Worm (Caenorhabditis elegans) whole organism, early embryonic: Measurements from ENCODE around the gene snt-2.

ENCODE experiments used
- B0310.2 ChIP-seq: sonication (generic microtip); optimal IDR thresholded peaks from 2 replicates; lab custom pipeline; 2016; ENCODE audit warnings: mild to moderate bottlenecking, missing genetic modification characterization, missing compliant biosample characterization
- F13C5.2 ChIP-seq: sonication (generic microtip); optimal IDR thresholded peaks from 2 replicates; lab custom pipeline; 2017; ENCODE audit warnings: mild to moderate bottlenecking, missing genetic modification characterization, inconsistent platforms, missing compliant biosample characterization
- aly-1 ChIP-seq: sonication (generic microtip); optimal IDR thresholded peaks from 2 replicates; lab custom pipeline; 2016; ENCODE audit warnings: missing genetic modification characterization, missing compliant biosample characterization
- ama-1 ChIP-seq: fragments of 150-350 bp; optimal IDR thresholded peaks from 2 replicates; lab custom pipeline; 2014
- ceh-13 ChIP-seq: fragments of 200-800 bp; sonication (Bioruptor generic); optimal IDR thresholded peaks from 2 replicates; lab custom pipeline; 2018; ENCODE audit warnings: mild to moderate bottlenecking, missing genetic modification characterization, missing compliant biosample characterization
- ceh-36 ChIP-seq: sonication (generic microtip); optimal IDR thresholded peaks from 2 replicates; lab custom pipeline; 2016; ENCODE audit warnings: missing genetic modification characterization, inconsistent platforms, missing compliant biosample characterization
- ets-7 ChIP-seq: sonication (generic microtip); optimal IDR thresholded peaks from 2 replicates; lab custom pipeline; 2016; ENCODE audit warnings: missing genotype, missing genetic modification characterization, missing compliant biosample characterization
- flt-1 ChIP-seq: fragments of 200-800 bp; sonication (Bioruptor generic); IDR thresholded peaks from 2 replicates; pipeline ENCODE4 v1.3.6; 2022; ENCODE audit warnings: missing genetic modification characterization, missing compliant biosample characterization
- hmg-4 ChIP-seq: fragments of 200-800 bp; sonication (Bioruptor generic); optimal IDR thresholded peaks from 2 replicates; lab custom pipeline; 2018; ENCODE audit warnings: mild to moderate bottlenecking, missing genetic modification characterization, missing compliant biosample characterization
- pes-1 ChIP-seq: fragments of 200-800 bp; sonication (Bioruptor generic); IDR thresholded peaks from 2 replicates; pipeline ENCODE4 v1.3.6; 2022; ENCODE audit warnings: missing genetic modification reagents, missing genetic modification characterization, missing compliant biosample characterization
- tbx-11 ChIP-seq: fragments of 200-800 bp; sonication (Bioruptor generic); IDR thresholded peaks from 2 replicates; pipeline ENCODE4 v1.3.6; 2022; ENCODE audit warnings: missing genetic modification characterization, missing compliant biosample characterization
- tbx-37 ChIP-seq: fragments of 200-800 bp; sonication (Bioruptor generic); conservative IDR thresholded peaks from 2 replicates; pipeline ENCODE4 v1.3.6; 2022; ENCODE audit warnings: missing genetic modification reagents, missing genetic modification characterization, missing compliant biosample characterization
- tra-4 ChIP-seq: sonication (generic microtip); optimal IDR thresholded peaks from 2 replicates; lab custom pipeline; 2017; ENCODE audit warnings: missing genetic modification characterization, missing compliant biosample characterization

- TF ChIP-seq ama-1, result no peak
- no peak for TF ChIP-seq aly-1 (tag; lab: Kevin White, UChicago)
- no peak for TF ChIP-seq tbx-11 (GFP tag; lab: Robert Waterston, UW)
- no peak for TF ChIP-seq B0310.2 (tag; lab: Kevin White, UChicago)
- TF ChIP-seq flt-1, result no peak
- TF ChIP-seq tra-4, result no peak
- TF ChIP-seq F13C5.2, result no peak
- no peak for TF ChIP-seq ceh-36 (tag; lab: Kevin White, UChicago)
- TF ChIP-seq hmg-4 (GFP tag; lab: Kevin White, UChicago), result no peak
- no peak for TF ChIP-seq tbx-37
- TF ChIP-seq pes-1, result no peak
- TF ChIP-seq ets-7, result no peak
- no peak for TF ChIP-seq ceh-13 (GFP tag; lab: Kevin White, UChicago)
These were observed 22.3 kb upstream of the snt-2 start, which contains the start of gene dac-1 for ce11 chrIII:815845-816244.
